Worm (Caenorhabditis elegans) whole organism, young adult: ENCODE measurements around the gene ugt-61.

ENCODE experiments used
- B0035.1 ChIP-seq: sonication (generic microtip); optimal IDR thresholded peaks from 2 replicates; lab custom pipeline; 2016; ENCODE audit warnings: missing genetic modification characterization, mild to moderate bottlenecking, missing compliant biosample characterization, missing genotype, missing genetic modification reagents
- D2030.7 ChIP-seq: fragments of 200-800 bp; sonication (Bioruptor generic); IDR thresholded peaks from 2 replicates; pipeline ENCODE4 v1.3.6; 2022; ENCODE audit warnings: missing genetic modification reagents, missing genetic modification characterization, missing compliant biosample characterization
- F37B4.10 ChIP-seq: fragments of 200-800 bp; sonication (Bioruptor generic); IDR thresholded peaks from 2 replicates; pipeline ENCODE4 v1.3.6; 2022; ENCODE audit warnings: missing genetic modification characterization, missing compliant biosample characterization
- F55B11.4 ChIP-seq: sonication (generic microtip); optimal IDR thresholded peaks from 2 replicates; lab custom pipeline; 2016; ENCODE audit warnings: missing compliant biosample characterization, missing genetic modification characterization, borderline replicate concordance; ENCODE audit not compliant: insufficient read depth
- F57C9.4 ChIP-seq: sonication (generic microtip); optimal IDR thresholded peaks from 2 replicates; lab custom pipeline; 2017; ENCODE audit warnings: mild to moderate bottlenecking, missing genetic modification characterization, missing compliant biosample characterization
- K12H6.12 ChIP-seq: fragments of 200-800 bp; sonication (Bioruptor generic); optimal IDR thresholded peaks from 2 replicates; lab custom pipeline; 2018; ENCODE audit warnings: mild to moderate bottlenecking, missing genetic modification characterization, missing compliant biosample characterization
- T26A5.8 ChIP-seq: sonication (generic microtip); optimal IDR thresholded peaks from 2 replicates; lab custom pipeline; 2016; ENCODE audit warnings: missing genetic modification characterization, missing compliant biosample characterization
- Y53G8AR.9 ChIP-seq: fragments of 200-800 bp; sonication (Bioruptor generic); conservative IDR thresholded peaks from 2 replicates; pipeline ENCODE4 v1.3.6; 2022; ENCODE audit warnings: missing genetic modification reagents, missing genetic modification characterization, missing compliant biosample characterization
- ama-1 ChIP-seq, 3 experiments: fragments of 150-350 bp in 1 of 3; sonication (generic microtip) in 2 of 3; optimal IDR thresholded peaks; 2 replicates each; lab custom pipeline; 2014 to 2018; ENCODE audit warnings: missing biosample characterization in 2 of 3, missing genetic modification characterization in 2 of 3, missing genetic modification reagents in 2 of 3
- atf-7 ChIP-seq: sonication (generic microtip); optimal IDR thresholded peaks from 2 replicates; lab custom pipeline; 2017; ENCODE audit warnings: mild to moderate bottlenecking, missing genetic modification characterization, missing compliant biosample characterization
- athp-1 ChIP-seq: sonication (generic microtip); optimal IDR thresholded peaks from 2 replicates; lab custom pipeline; 2017; ENCODE audit warnings: mild to moderate bottlenecking, missing genetic modification characterization, missing compliant biosample characterization
- attf-3 ChIP-seq: fragments of 200-800 bp; sonication (Bioruptor generic); conservative IDR thresholded peaks from 2 replicates; pipeline ENCODE4 v1.3.6; 2022; ENCODE audit warnings: missing genetic modification reagents, missing genetic modification characterization, missing compliant biosample characterization
- bed-1 ChIP-seq: fragments of 200-800 bp; sonication (Bioruptor generic); IDR thresholded peaks from 2 replicates; pipeline ENCODE4 v1.3.6; 2022; ENCODE audit warnings: missing genetic modification reagents, missing genetic modification characterization, missing compliant biosample characterization
- ceh-40 ChIP-seq: fragments of 200-800 bp; sonication (Bioruptor generic); IDR thresholded peaks from 2 replicates; pipeline ENCODE4 v1.3.6; 2022; ENCODE audit warnings: missing genetic modification characterization, missing compliant biosample characterization
- ceh-91 ChIP-seq: fragments of 200-800 bp; sonication (Bioruptor generic); IDR thresholded peaks from 2 replicates; pipeline ENCODE4 v1.3.6; 2022; ENCODE audit warnings: missing genetic modification reagents, missing genetic modification characterization, missing compliant biosample characterization
- chd-7 ChIP-seq: sonication (generic microtip); optimal IDR thresholded peaks from 2 replicates; lab custom pipeline; 2016; ENCODE audit warnings: mild to moderate bottlenecking, missing genetic modification characterization, moderate library complexity, missing compliant biosample characterization
- die-1 ChIP-seq: sonication (generic microtip); optimal IDR thresholded peaks from 2 replicates; lab custom pipeline; 2016; ENCODE audit warnings: missing genotype, mild to moderate bottlenecking, missing genetic modification characterization, missing compliant biosample characterization
- dpff-1 ChIP-seq: sonication (generic microtip); optimal IDR thresholded peaks from 2 replicates; lab custom pipeline; 2017; ENCODE audit warnings: mild to moderate bottlenecking, missing genetic modification characterization, missing compliant biosample characterization
- efl-1 ChIP-seq: fragments of 150-350 bp; optimal IDR thresholded peaks from 2 replicates; lab custom pipeline; 2014; ENCODE audit warnings: missing biosample characterization, missing genetic modification reagents, missing genetic modification characterization
- fkh-3 ChIP-seq: sonication (generic microtip); optimal IDR thresholded peaks from 2 replicates; lab custom pipeline; 2016; ENCODE audit warnings: mild to moderate bottlenecking, missing genetic modification characterization, missing compliant biosample characterization
- hsf-1 ChIP-seq: fragments of 200-800 bp; sonication (Bioruptor generic); IDR thresholded peaks from 2 replicates; pipeline ENCODE4 v1.3.6; 2022; ENCODE audit warnings: missing genetic modification reagents, missing genetic modification characterization, missing compliant biosample characterization
- lag-1 ChIP-seq: fragments of 200-800 bp; sonication (Bioruptor generic); IDR thresholded peaks from 2 replicates; pipeline ENCODE4 v1.3.6; 2022; ENCODE audit warnings: missing genetic modification reagents, missing genetic modification characterization, missing compliant biosample characterization
- let-526 ChIP-seq: fragments of 200-800 bp; sonication (Bioruptor generic); IDR thresholded peaks from 2 replicates; pipeline ENCODE4 v1.3.6; 2022; ENCODE audit warnings: missing genetic modification reagents, missing genetic modification characterization, missing compliant biosample characterization
- lin-35 ChIP-seq, 3 experiments: fragments of 150-350 bp in 2 of 3; sonication (generic microtip) in 1 of 3; optimal IDR thresholded peaks; 2 replicates each; lab custom pipeline; 2014 to 2018; ENCODE audit warnings: missing biosample characterization in 3 of 3, missing genetic modification characterization in 3 of 3, missing genetic modification reagents in 3 of 3
- lin-40 ChIP-seq: sonication (generic microtip); optimal IDR thresholded peaks from 2 replicates; lab custom pipeline; 2016; ENCODE audit warnings: missing genetic modification characterization, mild to moderate bottlenecking, missing compliant biosample characterization, missing genotype, missing genetic modification reagents
- lin-54 ChIP-seq: fragments of 200-800 bp; sonication (Bioruptor generic); optimal IDR thresholded peaks from 2 replicates; lab custom pipeline; 2018; ENCODE audit warnings: mild to moderate bottlenecking, missing genetic modification characterization, missing compliant biosample characterization
- lsy-27 ChIP-seq: sonication (generic microtip); optimal IDR thresholded peaks from 2 replicates; lab custom pipeline; 2017; ENCODE audit warnings: missing genetic modification characterization, mild to moderate bottlenecking, missing compliant biosample characterization, antibody characterized with exemption, missing genotype, borderline replicate concordance; ENCODE audit not compliant: insufficient read depth
- madf-10 ChIP-seq: sonication (generic microtip); optimal IDR thresholded peaks from 2 replicates; lab custom pipeline; 2016; ENCODE audit warnings: mild to moderate bottlenecking, missing genetic modification characterization, missing compliant biosample characterization
- madf-3 ChIP-seq: fragments of 200-800 bp; sonication (Bioruptor generic); IDR thresholded peaks from 2 replicates; pipeline ENCODE4 v1.3.6; 2022; ENCODE audit warnings: missing genetic modification reagents, missing genetic modification characterization, missing compliant biosample characterization
- mes-4 ChIP-seq: sonication (generic microtip); optimal IDR thresholded peaks from 2 replicates; lab custom pipeline; 2016; ENCODE audit warnings: missing genotype, missing genetic modification characterization, missing compliant biosample characterization
- mxl-1 ChIP-seq: sonication (generic microtip); optimal IDR thresholded peaks from 2 replicates; lab custom pipeline; 2016; ENCODE audit warnings: missing genetic modification characterization, missing compliant biosample characterization
- nfyb-1 ChIP-seq: fragments of 200-800 bp; sonication (Bioruptor generic); IDR thresholded peaks from 2 replicates; pipeline ENCODE4 v1.3.6; 2022; ENCODE audit warnings: missing genetic modification reagents, missing genetic modification characterization, missing compliant biosample characterization
- nhr-179 ChIP-seq: sonication (generic microtip); optimal IDR thresholded peaks from 2 replicates; lab custom pipeline; 2016; ENCODE audit warnings: mild to moderate bottlenecking, missing genetic modification characterization, missing compliant biosample characterization
- nhr-27 ChIP-seq: fragments of 200-800 bp; sonication (Bioruptor generic); optimal IDR thresholded peaks from 2 replicates; lab custom pipeline; 2018; ENCODE audit warnings: mild to moderate bottlenecking, missing genetic modification characterization, moderate library complexity, missing compliant biosample characterization
- nhr-90 ChIP-seq: sonication (generic microtip); optimal IDR thresholded peaks from 2 replicates; lab custom pipeline; 2016; ENCODE audit warnings: missing genotype, mild to moderate bottlenecking, missing genetic modification characterization, missing compliant biosample characterization
- sea-2 ChIP-seq: fragments of 200-800 bp; sonication (Bioruptor generic); IDR thresholded peaks from 2 replicates; pipeline ENCODE4 v1.3.6; 2022; ENCODE audit warnings: missing genetic modification characterization, missing compliant biosample characterization
- snpc-1.1 ChIP-seq: sonication (generic microtip); optimal IDR thresholded peaks from 2 replicates; lab custom pipeline; 2017; ENCODE audit warnings: missing genetic modification characterization, mild to moderate bottlenecking, missing compliant biosample characterization, antibody characterized with exemption, moderate library complexity, missing genotype, missing genetic modification reagents; ENCODE audit not compliant: insufficient read depth
- snpc-1.3 ChIP-seq: sonication (generic microtip); optimal IDR thresholded peaks from 2 replicates; lab custom pipeline; 2017; ENCODE audit warnings: missing genetic modification characterization, mild to moderate bottlenecking, missing compliant biosample characterization, antibody characterized with exemption, moderate library complexity, missing genotype, missing genetic modification reagents; ENCODE audit not compliant: insufficient read depth
- sptf-2 ChIP-seq: fragments of 200-800 bp; sonication (Bioruptor generic); optimal IDR thresholded peaks from 2 replicates; lab custom pipeline; 2018; ENCODE audit warnings: mild to moderate bottlenecking, missing genetic modification characterization, missing compliant biosample characterization
- tbx-9 ChIP-seq: sonication (generic microtip); optimal IDR thresholded peaks from 2 replicates; lab custom pipeline; 2016; ENCODE audit warnings: borderline replicate concordance, missing genetic modification characterization, inconsistent platforms, missing compliant biosample characterization
- unc-62 ChIP-seq: fragments of 150-350 bp; optimal IDR thresholded peaks from 2 replicates; lab custom pipeline; 2014; ENCODE audit warnings: missing biosample characterization, missing genetic modification reagents, missing genetic modification characterization
- ztf-28 ChIP-seq: fragments of 200-800 bp; sonication (Bioruptor generic); IDR thresholded peaks from 2 replicates; pipeline ENCODE4 v1.3.6; 2022; ENCODE audit warnings: missing genetic modification reagents, missing genetic modification characterization, missing compliant biosample characterization

The ugt-61 gene

DNA sequence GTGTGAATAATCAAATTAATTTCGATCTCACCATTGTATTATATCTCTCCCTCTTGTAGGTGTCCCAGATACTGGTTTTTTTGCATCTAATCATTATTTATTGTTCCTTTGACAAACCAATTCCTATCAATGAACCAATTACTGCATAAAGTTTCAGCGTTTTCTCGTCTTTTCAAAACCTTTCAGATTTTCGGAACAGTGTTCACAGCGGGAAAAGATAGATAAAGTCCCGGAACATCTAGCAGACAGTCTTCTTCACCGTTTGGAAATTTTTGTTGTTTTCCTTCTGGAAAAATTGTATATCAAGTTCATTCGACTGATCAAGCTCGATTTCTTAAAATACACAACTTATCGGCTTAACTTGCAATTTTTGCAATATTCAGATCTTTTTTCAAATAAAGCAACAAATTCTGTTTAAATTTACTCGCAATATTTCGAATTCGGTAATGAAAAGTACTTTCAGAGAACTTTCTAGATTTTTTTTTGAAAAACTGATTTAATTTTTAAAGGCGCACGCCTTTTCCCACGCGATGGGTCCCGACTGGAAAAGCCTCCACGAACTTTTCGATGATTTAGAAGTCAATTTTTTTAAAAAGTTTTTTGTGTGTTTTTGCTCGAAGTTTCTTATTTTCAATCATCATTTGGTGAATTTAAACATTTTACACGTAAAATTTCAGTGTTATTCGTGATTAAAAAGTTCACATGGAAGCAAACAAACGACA, 13.2 kb downstream of the ugt-61 start, which contains the start of gene pgl-3 (continued):
- TF ChIP-seq lsy-27 (tag; lab: Kevin White, UChicago), result no peak
- TF ChIP-seq D2030.7 (GFP tag; lab: Robert Waterston, UW), result peak; percentile 77
- TF ChIP-seq hsf-1 (GFP tag; lab: Robert Waterston, UW), result peak; percentile 83
- TF ChIP-seq nhr-27 (tag; lab: Kevin White, UChicago), result no peak
- no peak for TF ChIP-seq ztf-28 (GFP tag; lab: Robert Waterston, UW)
- no peak for TF ChIP-seq lin-35 (GFP tag; optimal IDR thresholded peaks at IDR 0.05; lab: Kevin White, UChicago)
- TF ChIP-seq F37B4.10, result 0 out of 2 replicates have a peak, but pooled peaks have one; percentile 19
- TF ChIP-seq F57C9.4 (tag; lab: Kevin White, UChicago), result no peak
- TF ChIP-seq unc-62 (GFP tag; lab: Kevin White, UChicago), result no peak
- no peak for TF ChIP-seq atf-7
- no peak for TF ChIP-seq athp-1
- TF ChIP-seq ceh-40 (GFP tag; lab: Robert Waterston, UW), result no peak
- TF ChIP-seq B0035.1, result no peak
- no peak for TF ChIP-seq F55B11.4 (tag; lab: Kevin White, UChicago)
- TF ChIP-seq madf-10, result no peak
- TF ChIP-seq sptf-2 (GFP tag; lab: Kevin White, UChicago), result no peak
- no peak for TF ChIP-seq T26A5.8
- no peak for TF ChIP-seq die-1 (tag; lab: Kevin White, UChicago)
- TF ChIP-seq Y53G8AR.9, result peak; percentile 76; the same call in 1 of the 2 replicates
- TF ChIP-seq mxl-1 (tag; lab: Kevin White, UChicago), result no peak
- TF ChIP-seq sea-2 (GFP tag; lab: Robert Waterston, UW), result no peak
- peak; percentile 52 for TF ChIP-seq lin-54 (GFP tag; lab: Kevin White, UChicago)
- TF ChIP-seq nfyb-1 (GFP tag; lab: Robert Waterston, UW), result 0 out of 2 replicates have a peak, but pooled peaks have one; percentile 10
- peak; percentile 20 for TF ChIP-seq snpc-1.3 (tag; lab: Kevin White, UChicago)
- TF ChIP-seq fkh-3 (tag; lab: Kevin White, UChicago), result no peak
- TF ChIP-seq mes-4 (tag; lab: Kevin White, UChicago), result no peak
- TF ChIP-seq nhr-179 (tag; lab: Kevin White, UChicago), result no peak
- TF ChIP-seq madf-3 (GFP tag; lab: Robert Waterston, UW), result peak; percentile 77; the same call in 1 of the 2 replicates
- no peak for TF ChIP-seq K12H6.12
- no peak for TF ChIP-seq lag-1 (GFP tag; lab: Robert Waterston, UW)
- TF ChIP-seq chd-7 (tag; lab: Kevin White, UChicago), result no peak
- no peak for TF ChIP-seq ama-1 (optimal IDR thresholded peaks at IDR 0.05; lab: Kevin White, UChicago)
- no peak for TF ChIP-seq ama-1 (GFP tag; optimal IDR thresholded peaks at IDR 0.05; lab: Kevin White, UChicago)
- no peak for TF ChIP-seq dpff-1 (tag; lab: Kevin White, UChicago)
- no peak for TF ChIP-seq nhr-90
- TF ChIP-seq snpc-1.1 (tag; lab: Kevin White, UChicago), result peak; percentile 18
- no peak for TF ChIP-seq bed-1 (GFP tag; lab: Robert Waterston, UW)
- no peak for TF ChIP-seq let-526 (GFP tag; lab: Robert Waterston, UW)
- no peak for TF ChIP-seq lin-40 (tag; lab: Kevin White, UChicago)
- TF ChIP-seq attf-3, result no peak
- TF ChIP-seq tbx-9 (tag; lab: Kevin White, UChicago), result no peak
- peak; percentile 47 for TF ChIP-seq efl-1 (GFP tag; lab: Kevin White, UChicago)
- peak; percentile 45; the same call in 1 of the 2 replicates for TF ChIP-seq ceh-91 (GFP tag; lab: Robert Waterston, UW)
- TF ChIP-seq, all 124 proteins: peak for 36
